Fruit fly (Drosophila melanogaster) S2 (cell line): ENCODE data around the gene CG9672.
A peak's percentile ranks its signal among the peaks of the same experiment; 100 is the strongest.

Experiments
- CG8478 ChIP-seq: fragments of >200 bp; optimal IDR thresholded peaks from 2 replicates; lab custom pipeline; 2018
- CTCF ChIP-seq, 2 experiments: fragments of >200 bp; optimal IDR thresholded peaks; 2 replicates each; lab custom pipeline; 2018

CG9672 gene

dm6 chrX:16706774-16707173, at the start of gene CG9672:
Gene CG9672, minus strand, starts transcription at chrX:16706874.
- TF ChIP-seq CG8478 (lab: Kevin White, UChicago) (no peak), CTCF (optimal IDR thresholded peaks at IDR 0.05; lab: Kevin White, UChicago) (no peak)

- TF ChIP-seq CTCF (optimal IDR thresholded peaks at IDR 0.05; lab: Kevin White, UChicago) (peak in 1 of 2 experiments; percentile 47), CG8478 (lab: Kevin White, UChicago) (no peak)
Observed at dm6 chrX:16753066-16753465, 46.4 kb upstream of the CG9672 start.

- no peak for TF ChIP-seq CG8478 (lab: Kevin White, UChicago)
- TF ChIP-seq CTCF (optimal IDR thresholded peaks at IDR 0.05; lab: Kevin White, UChicago): peak; percentile 18 to 63
Observed at dm6 chrX:16751579-16752156, 45.0 kb upstream of the CG9672 start, which contains the start of gene goe. Gene goe, minus strand, starts transcription at chrX:16751910.

DNA sequence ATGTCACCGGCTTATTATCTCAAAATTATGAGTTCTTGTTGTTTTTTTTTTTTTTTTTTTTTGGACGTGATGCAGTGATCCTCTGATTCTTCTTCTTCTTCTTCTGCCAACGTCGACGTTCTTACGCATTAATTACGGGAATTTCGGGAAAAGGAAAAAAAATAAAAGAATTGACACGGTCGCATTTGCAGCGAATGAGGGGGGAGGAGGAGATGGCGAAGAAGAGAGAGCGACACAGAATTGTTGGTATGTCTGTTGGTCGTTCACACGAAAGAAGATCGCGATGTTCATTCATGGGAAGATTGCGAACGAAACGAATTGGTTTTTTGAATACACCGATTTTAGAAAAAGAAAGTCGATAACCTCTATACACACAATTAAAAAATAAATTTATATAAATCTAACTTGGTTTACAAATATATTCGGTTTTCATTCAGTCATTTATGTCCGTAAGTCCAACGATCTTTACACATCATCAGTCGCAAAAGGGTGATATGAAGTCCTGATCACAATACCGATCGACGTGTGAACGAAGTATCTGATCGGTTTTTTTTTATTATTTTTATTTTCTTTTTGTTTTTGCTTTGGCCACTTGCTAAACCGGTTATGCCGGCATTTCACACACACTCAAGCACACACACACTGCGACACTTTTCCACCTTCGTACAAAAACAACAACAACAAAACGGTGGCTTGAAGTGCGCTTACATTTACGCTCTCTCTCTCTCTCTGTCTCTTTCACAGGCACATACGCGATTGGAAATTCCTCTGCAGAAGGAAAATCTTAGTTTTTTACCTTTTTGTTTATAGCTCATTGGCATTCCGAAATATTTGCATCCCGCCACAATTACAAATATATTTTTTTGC, 44.3 kb upstream of the CG9672 start:
- no peak for TF ChIP-seq CG8478 (lab: Kevin White, UChicago)
- TF ChIP-seq CTCF (optimal IDR thresholded peaks at IDR 0.05; lab: Kevin White, UChicago): no peak

DNA sequence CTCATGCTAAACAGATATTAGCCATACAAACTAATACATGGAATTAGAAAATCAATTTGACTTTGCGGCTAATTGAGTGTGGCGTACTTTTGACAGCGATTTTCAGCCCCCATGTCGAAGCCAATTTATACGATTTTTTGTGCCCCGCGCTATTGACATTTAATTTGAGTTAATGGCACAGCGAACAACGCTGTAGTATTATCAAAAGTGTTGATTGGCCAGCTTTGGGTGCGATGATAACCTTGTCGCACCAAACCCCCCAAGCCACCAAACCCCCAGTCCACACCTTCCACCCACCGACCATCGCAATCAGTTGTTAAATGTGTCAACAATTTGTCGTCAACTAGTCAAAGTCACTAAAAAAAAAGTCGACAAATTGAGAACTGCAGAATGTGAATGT, 42.6 kb upstream of the CG9672 start:
- TF ChIP-seq CG8478 (lab: Kevin White, UChicago) (no peak), CTCF (optimal IDR thresholded peaks at IDR 0.05; lab: Kevin White, UChicago) (no peak)

DNA sequence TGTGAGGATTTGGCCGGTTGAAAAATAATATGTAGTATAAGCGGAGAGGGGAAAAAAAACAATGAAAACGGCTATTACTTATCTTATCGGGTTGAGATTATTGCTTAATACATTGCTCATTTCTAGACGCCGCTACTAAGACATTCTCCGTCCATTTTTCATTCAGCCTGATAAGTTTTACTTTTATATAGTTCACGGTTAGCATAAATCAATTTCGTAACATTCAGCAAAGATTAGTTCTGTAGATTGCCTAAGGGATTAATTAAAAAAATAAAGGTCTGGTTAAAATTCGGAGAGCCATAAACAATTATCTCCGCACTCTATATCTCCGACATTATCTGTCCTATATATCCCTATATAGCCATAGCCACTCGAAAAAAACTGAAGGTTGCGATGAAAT, 40.8 kb upstream of the CG9672 start:
- TF ChIP-seq CG8478 (lab: Kevin White, UChicago): no peak
- no peak for TF ChIP-seq CTCF (optimal IDR thresholded peaks at IDR 0.05; lab: Kevin White, UChicago)

dm6 chrX:16746824-16747223, 40.1 kb upstream of the CG9672 start:
- TF ChIP-seq CTCF (optimal IDR thresholded peaks at IDR 0.05; lab: Kevin White, UChicago): peak; percentile 87
- no peak for TF ChIP-seq CG8478 (lab: Kevin White, UChicago)

dm6 chrX:16745942-16746341, 39.3 kb upstream of the CG9672 start:
- no peak for TF ChIP-seq CTCF (optimal IDR thresholded peaks at IDR 0.05; lab: Kevin White, UChicago)
- TF ChIP-seq CG8478 (lab: Kevin White, UChicago): no peak

DNA sequence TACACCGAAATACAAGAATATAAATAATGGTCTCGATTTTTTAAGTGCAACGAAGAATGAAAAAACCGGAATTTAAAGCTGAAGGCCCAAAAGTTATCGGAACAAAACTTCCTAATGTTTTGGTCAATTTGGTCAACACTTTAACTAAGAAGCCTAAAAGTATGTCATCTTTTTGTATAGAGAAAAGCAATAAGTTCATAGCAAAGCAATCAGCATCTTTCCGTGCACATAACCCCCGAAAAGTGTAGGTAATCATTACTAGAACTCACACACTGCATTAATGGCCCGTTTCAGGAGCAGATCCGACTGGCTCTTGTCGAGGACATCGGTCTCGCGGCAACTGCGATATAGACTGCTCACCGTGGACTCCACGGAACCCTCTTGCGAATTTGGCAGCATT, 37.7 kb upstream of the CG9672 start:
- TF ChIP-seq CTCF (optimal IDR thresholded peaks at IDR 0.05; lab: Kevin White, UChicago) (no peak), CG8478 (lab: Kevin White, UChicago) (no peak)

dm6 chrX:16742547-16742946, 35.9 kb upstream of the CG9672 start, which contains the start of gene Twdlalpha:
Gene Twdlalpha, plus strand, starts transcription at chrX:16742847.
- no peak for TF ChIP-seq CG8478 (lab: Kevin White, UChicago)
- TF ChIP-seq CTCF (optimal IDR thresholded peaks at IDR 0.05; lab: Kevin White, UChicago): no peak

dm6 chrX:16740606-16741005, 33.9 kb upstream of the CG9672 start, which contains the start of gene CG32568:
Gene CG32568, plus strand, starts transcription at chrX:16740906.
- TF ChIP-seq CG8478 (lab: Kevin White, UChicago) (no peak), CTCF (optimal IDR thresholded peaks at IDR 0.05; lab: Kevin White, UChicago) (no peak)

dm6 chrX:16737878-16738277, 31.2 kb upstream of the CG9672 start, which contains the start of gene TwdlZ:
Gene TwdlZ, plus strand, starts transcription at chrX:16738178.
- TF ChIP-seq CTCF (optimal IDR thresholded peaks at IDR 0.05; lab: Kevin White, UChicago) (no peak), CG8478 (lab: Kevin White, UChicago) (no peak)

DNA sequence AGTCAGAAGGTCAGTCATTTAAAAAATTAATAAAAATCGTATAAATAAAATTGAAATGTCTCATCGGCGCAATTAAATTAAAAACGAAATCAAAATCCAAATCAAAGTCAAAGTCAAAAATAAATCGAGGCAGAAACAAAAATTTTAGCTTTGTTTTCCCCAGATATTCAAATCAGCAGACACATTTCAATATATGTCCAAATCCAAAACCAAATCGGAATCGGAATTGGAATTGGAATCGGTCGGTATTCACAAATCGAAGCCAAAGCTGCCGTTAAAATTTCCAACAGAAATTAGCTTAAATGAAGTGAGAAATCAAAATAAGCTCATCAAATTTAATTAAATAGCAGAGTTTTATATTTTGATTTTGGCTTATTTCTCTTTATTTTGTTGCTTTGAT, 29.5 kb upstream of the CG9672 start:
- TF ChIP-seq CG8478 (lab: Kevin White, UChicago) (no peak), CTCF (optimal IDR thresholded peaks at IDR 0.05; lab: Kevin White, UChicago) (no peak)

dm6 chrX:16734647-16735046, 28.0 kb upstream of the CG9672 start, which contains the start of gene TwdlY:
Gene TwdlY, plus strand, starts transcription at chrX:16734947.
- TF ChIP-seq CG8478 (lab: Kevin White, UChicago) (no peak), CTCF (optimal IDR thresholded peaks at IDR 0.05; lab: Kevin White, UChicago) (no peak)

dm6 chrX:16733244-16733643, 26.6 kb upstream of the CG9672 start:
- no peak for TF ChIP-seq CG8478 (lab: Kevin White, UChicago)
- TF ChIP-seq CTCF (optimal IDR thresholded peaks at IDR 0.05; lab: Kevin White, UChicago): no peak
